Worm (Caenorhabditis elegans) whole organism, L1 larva: ENCODE results near the gene H13N06.7.

Experiments used
- aly-2 ChIP-seq: fragments of 150-350 bp; optimal IDR thresholded peaks from 2 replicates; lab custom pipeline; 2014; ENCODE audit warnings: missing biosample characterization, missing genetic modification characterization
- dpl-1 ChIP-seq, 3 experiments: fragments of 150-350 bp in 2 of 3; sonication (generic microtip) in 1 of 3; optimal IDR thresholded peaks; 2 replicates each; lab custom pipeline; 2014 to 2017; ENCODE audit warnings: missing biosample characterization in 3 of 3, missing genetic modification characterization in 3 of 3, missing genetic modification reagents in 3 of 3
- ets-5 ChIP-seq: fragments of 200-800 bp; sonication (Bioruptor generic); IDR thresholded peaks from 2 replicates; pipeline ENCODE4 v1.3.6; 2022; ENCODE audit warnings: missing genetic modification characterization, missing compliant biosample characterization
- fkh-10 ChIP-seq: sonication (generic microtip); optimal IDR thresholded peaks from 2 replicates; lab custom pipeline; 2017; ENCODE audit warnings: missing biosample characterization, missing genetic modification reagents, missing genetic modification characterization
- fos-1 ChIP-seq: fragments of 150-350 bp; optimal IDR thresholded peaks from 2 replicates; lab custom pipeline; 2014; ENCODE audit warnings: missing biosample characterization, missing genetic modification characterization
- lin-15B ChIP-seq: fragments of 150-350 bp; sonication (generic microtip); optimal IDR thresholded peaks from 3 replicates; lab custom pipeline; 2014; ENCODE audit warnings: missing biosample characterization, missing genetic modification characterization
- mdl-1 ChIP-seq, 2 experiments: fragments of 150-350 bp; optimal IDR thresholded peaks; 2 replicates each; lab custom pipeline; 2014 to 2017; ENCODE audit warnings: missing biosample characterization in 2 of 2, missing genetic modification characterization in 2 of 2, inconsistent platforms in 1 of 2
- nhr-28 ChIP-seq: fragments of 150-350 bp; optimal IDR thresholded peaks from 2 replicates; lab custom pipeline; 2014; ENCODE audit warnings: missing biosample characterization, missing genetic modification characterization
- nhr-77 ChIP-seq: fragments of 150-350 bp; optimal IDR thresholded peaks from 2 replicates; lab custom pipeline; 2014; ENCODE audit warnings: missing biosample characterization, missing genetic modification characterization
- snpc-4 ChIP-seq: fragments of 150-350 bp; optimal IDR thresholded peaks from 2 replicates; lab custom pipeline; 2014; ENCODE audit warnings: missing biosample characterization, missing genetic modification characterization
- unc-62 ChIP-seq: fragments of 150-350 bp; optimal IDR thresholded peaks from 2 replicates; lab custom pipeline; 2014; ENCODE audit warnings: missing biosample characterization, missing genetic modification reagents, missing genetic modification characterization

DNA sequence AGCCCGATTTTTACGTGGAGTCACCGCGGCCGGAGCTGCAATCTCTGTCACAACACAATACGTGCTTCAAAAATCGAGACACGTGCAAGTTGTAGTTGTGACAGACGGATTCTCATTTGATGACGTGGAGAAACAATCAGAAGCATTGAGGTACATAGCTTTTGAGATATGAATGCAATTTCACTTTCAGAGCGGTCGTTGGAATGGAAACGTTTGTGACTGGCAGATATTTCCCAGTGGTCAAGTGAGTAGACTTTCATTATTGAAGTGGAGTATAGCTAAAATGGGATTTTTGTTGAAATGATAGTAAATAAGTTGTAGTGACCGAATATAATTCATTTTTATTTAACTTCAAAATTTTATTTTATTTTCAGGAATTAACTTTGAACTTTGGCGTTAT, 11.8 kb upstream of the H13N06.7 start:
- TF ChIP-seq fkh-10 (GFP tag; lab: Kevin White, UChicago) (no peak), unc-62 (GFP tag; lab: Kevin White, UChicago) (no peak), mdl-1 (tag; optimal IDR thresholded peaks at IDR 0.05; lab: Kevin White, UChicago) (no peak), nhr-77 (tag; lab: Kevin White, UChicago) (no peak), fos-1 (tag; lab: Kevin White, UChicago) (no peak), dpl-1 (GFP tag; optimal IDR thresholded peaks at IDR 0.05; lab: Kevin White, UChicago) (no peak), nhr-28 (tag; lab: Kevin White, UChicago) (no peak), aly-2 (tag; lab: Kevin White, UChicago) (no peak), snpc-4 (no peak), ets-5 (GFP tag; lab: Robert Waterston, UW) (no peak), lin-15B (tag; lab: Kevin White, UChicago) (no peak)
